Worm (Caenorhabditis elegans) whole organism, L1 larva: ENCODE measurements around the gene Y113G7A.12.

Source experiments
- F16B12.6 ChIP-seq: fragments of 150-350 bp; optimal IDR thresholded peaks from 2 replicates; lab custom pipeline; 2014; ENCODE audit warnings: missing biosample characterization, missing genetic modification characterization
- Y116A8C.19 ChIP-seq: sonication (generic microtip); optimal IDR thresholded peaks from 2 replicates; lab custom pipeline; 2016; ENCODE audit warnings: missing compliant biosample characterization, missing genetic modification characterization, borderline replicate concordance
- blmp-1 ChIP-seq: fragments of 150-350 bp; optimal IDR thresholded peaks from 2 replicates; lab custom pipeline; 2014; ENCODE audit warnings: missing biosample characterization, missing genetic modification characterization
- ceh-63 ChIP-seq: fragments of 200-800 bp; sonication (Bioruptor generic); optimal IDR thresholded peaks from 2 replicates; lab custom pipeline; 2018; ENCODE audit warnings: mild to moderate bottlenecking, missing genetic modification characterization, missing compliant biosample characterization
- ceh-8 ChIP-seq: fragments of 200-800 bp; sonication (Bioruptor generic); optimal IDR thresholded peaks from 2 replicates; lab custom pipeline; 2018; ENCODE audit warnings: mild to moderate bottlenecking, missing genetic modification characterization, moderate library complexity, missing compliant biosample characterization
- efl-1 ChIP-seq, 4 experiments: fragments of 150-350 bp; optimal IDR thresholded peaks in 3 of 4; peaks in 1 of 4; 1 replicate in 1 of 4; 2 replicates in 3 of 4; lab custom pipeline; 2014; ENCODE audit warnings: missing biosample characterization in 2 of 4, missing genetic modification characterization in 2 of 4, missing genetic modification reagents in 2 of 4
- egl-13 ChIP-seq: sonication (generic microtip); optimal IDR thresholded peaks from 2 replicates; lab custom pipeline; 2016; ENCODE audit warnings: missing genotype, missing genetic modification reagents, missing genetic modification characterization, missing compliant biosample characterization
- egl-27 ChIP-seq, 2 experiments: fragments of 150-350 bp in 1 of 2; sonication (generic microtip); optimal IDR thresholded peaks; 3 replicates each; lab custom pipeline; 2017 to 2018; ENCODE audit warnings: missing biosample characterization in 2 of 2, missing genetic modification characterization in 2 of 2, missing genetic modification reagents in 2 of 2
- elt-2 ChIP-seq: sonication (generic microtip); optimal IDR thresholded peaks from 2 replicates; lab custom pipeline; 2016; ENCODE audit warnings: missing genetic modification characterization, mild to moderate bottlenecking, inconsistent platforms, missing compliant biosample characterization, missing genetic modification reagents
- fkh-10 ChIP-seq: sonication (generic microtip); optimal IDR thresholded peaks from 2 replicates; lab custom pipeline; 2017; ENCODE audit warnings: missing biosample characterization, missing genetic modification reagents, missing genetic modification characterization
- fkh-4 ChIP-seq: sonication (generic microtip); optimal IDR thresholded peaks from 2 replicates; lab custom pipeline; 2016; ENCODE audit warnings: missing compliant biosample characterization, missing genetic modification characterization, borderline replicate concordance
- fos-1 ChIP-seq: fragments of 150-350 bp; optimal IDR thresholded peaks from 2 replicates; lab custom pipeline; 2014; ENCODE audit warnings: missing biosample characterization, missing genetic modification characterization
- grh-1 ChIP-seq: fragments of 200-800 bp; sonication (Bioruptor generic); IDR thresholded peaks from 2 replicates; pipeline ENCODE4 v1.3.6; 2022; ENCODE audit warnings: missing genetic modification reagents, missing genetic modification characterization, missing compliant biosample characterization
- hlh-17 ChIP-seq: fragments of 200-800 bp; sonication (Bioruptor generic); optimal IDR thresholded peaks from 2 replicates; lab custom pipeline; 2018; ENCODE audit warnings: missing genetic modification characterization, mild to moderate bottlenecking, missing compliant biosample characterization, moderate library complexity, borderline replicate concordance
- isw-1 ChIP-seq: fragments of 200-800 bp; sonication (Bioruptor generic); IDR thresholded peaks from 2 replicates; pipeline ENCODE4 v1.3.6; 2022; ENCODE audit warnings: missing genetic modification characterization, missing compliant biosample characterization
- jun-1 ChIP-seq: fragments of 150-350 bp; optimal IDR thresholded peaks from 2 replicates; lab custom pipeline; 2014; ENCODE audit warnings: missing biosample characterization, missing genetic modification reagents, missing genetic modification characterization
- lin-14 ChIP-seq: fragments of 200-800 bp; sonication (Bioruptor generic); optimal IDR thresholded peaks from 2 replicates; lab custom pipeline; 2018; ENCODE audit warnings: mild to moderate bottlenecking, missing genetic modification characterization, moderate library complexity, missing compliant biosample characterization
- lin-35 ChIP-seq, 2 experiments: fragments of 150-350 bp; optimal IDR thresholded peaks; 2 replicates each; lab custom pipeline; 2014; ENCODE audit warnings: missing biosample characterization in 2 of 2, missing genetic modification characterization in 2 of 2, missing genetic modification reagents in 2 of 2
- lin-39 ChIP-seq: fragments of 150-350 bp; optimal IDR thresholded peaks from 2 replicates; lab custom pipeline; 2014; ENCODE audit warnings: missing biosample characterization, missing genetic modification reagents, missing genetic modification characterization
- lir-3 ChIP-seq: sonication (generic microtip); optimal IDR thresholded peaks from 2 replicates; lab custom pipeline; 2016; ENCODE audit warnings: mild to moderate bottlenecking, missing genetic modification characterization, moderate library complexity, missing compliant biosample characterization; ENCODE audit not compliant: poor library complexity
- lsy-2 ChIP-seq, 2 experiments: fragments of 150-350 bp; optimal IDR thresholded peaks; 2 replicates each; lab custom pipeline; 2014; ENCODE audit warnings: missing biosample characterization in 2 of 2, missing genetic modification characterization in 2 of 2
- mef-2 ChIP-seq: fragments of 150-350 bp; optimal IDR thresholded peaks from 2 replicates; lab custom pipeline; 2014; ENCODE audit warnings: missing biosample characterization, missing genetic modification characterization
- nhr-11 ChIP-seq: fragments of 150-350 bp; optimal IDR thresholded peaks from 2 replicates; lab custom pipeline; 2014; ENCODE audit warnings: missing biosample characterization, missing genetic modification characterization
- nhr-12 ChIP-seq: sonication (generic microtip); optimal IDR thresholded peaks from 2 replicates; lab custom pipeline; 2017; ENCODE audit warnings: missing biosample characterization, missing genetic modification characterization
- nhr-28 ChIP-seq: fragments of 150-350 bp; optimal IDR thresholded peaks from 2 replicates; lab custom pipeline; 2014; ENCODE audit warnings: missing biosample characterization, missing genetic modification characterization
- nhr-71 ChIP-seq: sonication (generic microtip); optimal IDR thresholded peaks from 2 replicates; lab custom pipeline; 2016; ENCODE audit warnings: mild to moderate bottlenecking, missing genetic modification characterization, moderate library complexity, missing compliant biosample characterization
- nhr-77 ChIP-seq: fragments of 150-350 bp; optimal IDR thresholded peaks from 2 replicates; lab custom pipeline; 2014; ENCODE audit warnings: missing biosample characterization, missing genetic modification characterization
- nhr-84 ChIP-seq: sonication (generic microtip); optimal IDR thresholded peaks from 2 replicates; lab custom pipeline; 2017; ENCODE audit warnings: missing biosample characterization, missing genetic modification characterization
- nhr-90 ChIP-seq: sonication (generic microtip); optimal IDR thresholded peaks from 2 replicates; lab custom pipeline; 2016; ENCODE audit warnings: mild to moderate bottlenecking, missing genetic modification characterization, missing compliant biosample characterization; ENCODE audit not compliant: poor library complexity
- pqm-1 ChIP-seq: sonication (generic microtip); optimal IDR thresholded peaks from 3 replicates; lab custom pipeline; 2017; ENCODE audit warnings: missing biosample characterization, missing genetic modification characterization
- rnt-1 ChIP-seq: sonication (generic microtip); optimal IDR thresholded peaks from 2 replicates; lab custom pipeline; 2016; ENCODE audit warnings: mild to moderate bottlenecking, missing genetic modification characterization, moderate library complexity, missing compliant biosample characterization
- snpc-4 ChIP-seq: fragments of 150-350 bp; optimal IDR thresholded peaks from 2 replicates; lab custom pipeline; 2014; ENCODE audit warnings: missing biosample characterization, missing genetic modification characterization
- tbx-2 ChIP-seq: sonication (generic microtip); optimal IDR thresholded peaks from 2 replicates; lab custom pipeline; 2016; ENCODE audit warnings: missing genetic modification characterization, missing compliant biosample characterization
- tlp-1 ChIP-seq: fragments of 150-350 bp; optimal IDR thresholded peaks from 2 replicates; lab custom pipeline; 2014; ENCODE audit warnings: missing biosample characterization, missing genetic modification characterization
- unc-30 ChIP-seq: sonication (generic microtip); optimal IDR thresholded peaks from 2 replicates; lab custom pipeline; 2017; ENCODE audit warnings: missing biosample characterization, missing genetic modification characterization
- unc-86 ChIP-seq: sonication (generic microtip); optimal IDR thresholded peaks from 2 replicates; lab custom pipeline; 2016; ENCODE audit warnings: missing genetic modification characterization, missing compliant biosample characterization
- vab-15 ChIP-seq: sonication (generic microtip); optimal IDR thresholded peaks from 2 replicates; lab custom pipeline; 2017; ENCODE audit warnings: missing genotype, mild to moderate bottlenecking, missing genetic modification characterization, missing compliant biosample characterization
- zag-1 ChIP-seq: fragments of 150-350 bp; optimal IDR thresholded peaks from 2 replicates; lab custom pipeline; 2014; ENCODE audit warnings: missing biosample characterization, missing genetic modification characterization
- zip-4 ChIP-seq: fragments of 200-800 bp; sonication (Bioruptor generic); optimal IDR thresholded peaks from 2 replicates; lab custom pipeline; 2018; ENCODE audit warnings: mild to moderate bottlenecking, missing genetic modification characterization, moderate library complexity, missing compliant biosample characterization
- ztf-11 ChIP-seq, 2 experiments: sonication (generic microtip); optimal IDR thresholded peaks; 2 replicates each; lab custom pipeline; 2016 to 2017; ENCODE audit warnings: missing genetic modification characterization in 2 of 2, missing biosample characterization in 1 of 2, missing compliant biosample characterization in 1 of 2

Y113G7A.12 gene

DNA sequence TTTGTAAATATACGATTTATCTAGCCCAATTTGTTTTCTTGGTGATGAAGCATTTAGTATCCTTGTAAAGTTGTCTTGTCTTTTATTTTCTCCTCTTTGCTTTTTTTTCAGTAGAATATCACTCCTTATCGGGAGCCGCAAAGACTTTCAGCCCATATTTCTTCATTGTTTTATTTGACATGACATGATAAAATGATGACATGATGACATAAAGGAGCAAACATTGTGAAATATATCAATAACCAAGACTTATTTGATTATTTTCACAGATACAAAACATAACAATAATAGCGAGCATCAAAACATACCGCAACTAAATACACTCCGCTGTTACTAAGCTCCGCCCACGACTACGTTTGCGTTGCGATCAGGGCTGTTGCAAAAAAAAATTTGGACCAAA is 23.4 kb downstream of the Y113G7A.12 start:
- no peak for TF ChIP-seq nhr-11 (tag; lab: Kevin White, UChicago)
- TF ChIP-seq zip-4 (GFP tag; lab: Kevin White, UChicago): no peak
- TF ChIP-seq nhr-28: no peak
- no peak for TF ChIP-seq tbx-2 (tag; lab: Kevin White, UChicago)
- TF ChIP-seq hlh-17 (GFP tag; lab: Kevin White, UChicago): no peak
- TF ChIP-seq fkh-10: no peak
- no peak for TF ChIP-seq jun-1 (tag; lab: Kevin White, UChicago)
- TF ChIP-seq nhr-90: no peak
- no peak for TF ChIP-seq ceh-8 (GFP tag; lab: Kevin White, UChicago)
- no peak for TF ChIP-seq lsy-2 (tag; optimal IDR thresholded peaks at IDR 0.05; lab: Kevin White, UChicago)
- no peak for TF ChIP-seq fos-1 (tag; lab: Kevin White, UChicago)
- no peak for TF ChIP-seq egl-27 (tag; optimal IDR thresholded peaks at IDR 0.05; lab: Kevin White, UChicago)
- no peak for TF ChIP-seq vab-15
- TF ChIP-seq nhr-12 (tag; lab: Kevin White, UChicago): no peak
- TF ChIP-seq unc-86: no peak
- no peak for TF ChIP-seq nhr-71 (tag; lab: Kevin White, UChicago)
- TF ChIP-seq tlp-1 (tag; lab: Kevin White, UChicago): no peak

ce11 chrV:20171941-20172340 is 29.6 kb downstream of the Y113G7A.12 start, which contains the start of gene srw-39:
srw-39 (minus strand) TSS chrV:20172041.
- no peak for TF ChIP-seq blmp-1 (tag; lab: Kevin White, UChicago)
- TF ChIP-seq lin-14 (GFP tag; lab: Kevin White, UChicago): no peak
- TF ChIP-seq nhr-77 (tag; lab: Kevin White, UChicago): no peak
- no peak for TF ChIP-seq fkh-4 (tag; lab: Kevin White, UChicago)
- no peak for TF ChIP-seq nhr-12 (tag; lab: Kevin White, UChicago)
- no peak for TF ChIP-seq lin-39 (tag; lab: Kevin White, UChicago)
- no peak for TF ChIP-seq ceh-8 (GFP tag; lab: Kevin White, UChicago)
- no peak for TF ChIP-seq pqm-1 (tag; lab: Kevin White, UChicago)
- TF ChIP-seq nhr-84 (tag; lab: Kevin White, UChicago): no peak
- TF ChIP-seq unc-30 (tag; lab: Kevin White, UChicago): no peak

DNA sequence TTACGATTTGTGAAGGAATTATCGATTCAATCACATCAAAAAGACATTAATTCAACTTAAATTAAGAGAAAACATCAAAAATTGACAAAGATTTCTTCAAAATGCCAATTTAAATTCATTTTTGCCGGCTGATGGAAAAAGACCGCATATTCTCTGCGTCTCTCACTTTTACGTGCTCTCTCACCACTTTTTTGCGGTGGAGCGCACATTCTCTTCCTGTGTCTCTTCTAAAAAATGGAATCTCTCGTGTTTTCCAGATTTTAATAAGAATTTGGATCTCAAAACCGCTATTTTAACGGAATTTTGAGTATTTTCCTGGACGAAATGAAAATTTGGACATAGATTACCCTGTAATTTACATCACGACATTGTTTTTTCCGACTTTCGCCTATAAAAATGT is 38.4 kb downstream of the Y113G7A.12 start:
- TF ChIP-seq efl-1 (optimal IDR thresholded peaks at IDR 0.05; lab: Kevin White, UChicago): peak in 1 of 2 experiments; percentile 57
- peak in 1 of 2 experiments; percentile 74 for TF ChIP-seq efl-1 (GFP tag; optimal IDR thresholded peaks at IDR 0.05 in 1 of 2; lab: Kevin White, UChicago)

ce11 chrV:20182311-20182710 is 39.9 kb downstream of the Y113G7A.12 start:
- TF ChIP-seq lin-14 (GFP tag; lab: Kevin White, UChicago) (no peak), snpc-4 (no peak), elt-2 (tag; lab: Kevin White, UChicago) (no peak), rnt-1 (no peak), isw-1 (GFP tag; lab: Robert Waterston, UW) (no peak), ztf-11 (tag; optimal IDR thresholded peaks at IDR 0.05; lab: Kevin White, UChicago) (no peak), egl-13 (no peak), lir-3 (tag; lab: Kevin White, UChicago) (no peak), ceh-63 (GFP tag; lab: Kevin White, UChicago) (no peak), zag-1 (tag; lab: Kevin White, UChicago) (no peak), nhr-11 (tag; lab: Kevin White, UChicago) (no peak), Y116A8C.19 (tag; lab: Kevin White, UChicago) (no peak), tbx-2 (tag; lab: Kevin White, UChicago) (no peak), mef-2 (tag; lab: Kevin White, UChicago) (no peak), lin-35 (GFP tag; optimal IDR thresholded peaks at IDR 0.05; lab: Kevin White, UChicago) (no peak), grh-1 (GFP tag; lab: Robert Waterston, UW) (no peak), F16B12.6 (tag; lab: Kevin White, UChicago) (no peak)
